Worm (Caenorhabditis elegans) whole organism, L3 larva: ENCODE data around the gene K08E5.1.
A peak's percentile ranks its signal among the peaks of the same experiment; 100 is the strongest.

Experiments
- R02D3.7 ChIP-seq: fragments of 150-350 bp; optimal IDR thresholded peaks from 2 replicates; lab custom pipeline; 2014; ENCODE audit warnings: missing biosample characterization, missing genetic modification characterization
- ama-1 ChIP-seq: fragments of 150-350 bp; optimal IDR thresholded peaks from 2 replicates; lab custom pipeline; 2018
- ceh-28 ChIP-seq: fragments of 150-350 bp; optimal IDR thresholded peaks from 2 replicates; lab custom pipeline; 2014; ENCODE audit warnings: missing biosample characterization, missing genetic modification reagents, missing genetic modification characterization
- ceh-9 ChIP-seq: sonication (generic microtip); optimal IDR thresholded peaks from 2 replicates; lab custom pipeline; 2018; ENCODE audit warnings: missing biosample characterization, missing genetic modification characterization
- daf-12 ChIP-seq: fragments of 150-350 bp; optimal IDR thresholded peaks from 2 replicates; lab custom pipeline; 2014; ENCODE audit warnings: missing biosample characterization, missing genetic modification reagents, missing genetic modification characterization
- egl-5 ChIP-seq: fragments of 150-350 bp; optimal IDR thresholded peaks from 2 replicates; lab custom pipeline; 2017; ENCODE audit warnings: missing biosample characterization, missing genetic modification reagents, missing genetic modification characterization, inconsistent platforms
- elt-2 ChIP-seq: sonication (generic microtip); optimal IDR thresholded peaks from 2 replicates; lab custom pipeline; 2016; ENCODE audit warnings: missing genetic modification reagents, mild to moderate bottlenecking, missing genetic modification characterization, missing compliant biosample characterization
- lin-15B ChIP-seq: fragments of 150-350 bp; optimal IDR thresholded peaks from 2 replicates; lab custom pipeline; 2014; ENCODE audit warnings: missing biosample characterization, missing genetic modification characterization
- lin-39 ChIP-seq: fragments of 150-350 bp; optimal IDR thresholded peaks from 2 replicates; lab custom pipeline; 2018; ENCODE audit warnings: missing biosample characterization, missing genetic modification reagents, missing genetic modification characterization
- lsy-12 ChIP-seq: sonication (generic microtip); optimal IDR thresholded peaks from 2 replicates; lab custom pipeline; 2016; ENCODE audit warnings: mild to moderate bottlenecking, missing genetic modification characterization, missing compliant biosample characterization
- mdl-1 ChIP-seq: fragments of 150-350 bp; optimal IDR thresholded peaks from 2 replicates; lab custom pipeline; 2014; ENCODE audit warnings: missing biosample characterization, missing genetic modification characterization
- nfya-1 ChIP-seq: sonication (generic microtip); optimal IDR thresholded peaks from 2 replicates; lab custom pipeline; 2017; ENCODE audit warnings: missing genetic modification characterization, mild to moderate bottlenecking, missing compliant biosample characterization, antibody characterized with exemption, moderate library complexity; ENCODE audit not compliant: insufficient read depth
- nhr-12 ChIP-seq: fragments of 150-350 bp; optimal IDR thresholded peaks from 2 replicates; lab custom pipeline; 2014; ENCODE audit warnings: missing biosample characterization, missing genetic modification characterization
- nhr-23 ChIP-seq: fragments of 150-350 bp; optimal IDR thresholded peaks from 2 replicates; lab custom pipeline; 2014; ENCODE audit warnings: missing biosample characterization, missing genetic modification reagents, missing genetic modification characterization
- nhr-25 ChIP-seq: sonication (generic microtip); optimal IDR thresholded peaks from 2 replicates; lab custom pipeline; 2017; ENCODE audit warnings: missing biosample characterization, missing genetic modification characterization
- nhr-28 ChIP-seq: fragments of 150-350 bp; optimal IDR thresholded peaks from 2 replicates; lab custom pipeline; 2014; ENCODE audit warnings: missing biosample characterization, missing genetic modification characterization
- nhr-43 ChIP-seq: sonication (generic microtip); optimal IDR thresholded peaks from 2 replicates; lab custom pipeline; 2016; ENCODE audit warnings: mild to moderate bottlenecking, missing genetic modification characterization, missing compliant biosample characterization; ENCODE audit not compliant: poor library complexity, severe bottlenecking
- nhr-76 ChIP-seq: fragments of 150-350 bp; sonication (generic microtip); optimal IDR thresholded peaks from 5 replicates; lab custom pipeline; 2014; ENCODE audit warnings: missing biosample characterization, missing genetic modification characterization
- pha-4 ChIP-seq: fragments of 150-350 bp; optimal IDR thresholded peaks from 2 replicates; lab custom pipeline; 2014; ENCODE audit warnings: missing biosample characterization, missing genetic modification reagents, missing genetic modification characterization
- snpc-4 ChIP-seq: fragments of 150-350 bp; optimal IDR thresholded peaks from 2 replicates; lab custom pipeline; 2014; ENCODE audit warnings: missing biosample characterization, missing genetic modification characterization
- tbx-2 ChIP-seq: sonication (generic microtip); optimal IDR thresholded peaks from 2 replicates; lab custom pipeline; 2016; ENCODE audit warnings: mild to moderate bottlenecking, missing genetic modification characterization, missing compliant biosample characterization
- unc-62 ChIP-seq: fragments of 150-350 bp; sonication (generic microtip); optimal IDR thresholded peaks from 4 replicates; lab custom pipeline; 2014; ENCODE audit warnings: missing biosample characterization, missing genetic modification reagents, missing genetic modification characterization
- ztf-11 ChIP-seq: fragments of 150-350 bp; optimal IDR thresholded peaks from 2 replicates; lab custom pipeline; 2014; ENCODE audit warnings: missing biosample characterization, missing genetic modification characterization

The K08E5.1 gene

DNA sequence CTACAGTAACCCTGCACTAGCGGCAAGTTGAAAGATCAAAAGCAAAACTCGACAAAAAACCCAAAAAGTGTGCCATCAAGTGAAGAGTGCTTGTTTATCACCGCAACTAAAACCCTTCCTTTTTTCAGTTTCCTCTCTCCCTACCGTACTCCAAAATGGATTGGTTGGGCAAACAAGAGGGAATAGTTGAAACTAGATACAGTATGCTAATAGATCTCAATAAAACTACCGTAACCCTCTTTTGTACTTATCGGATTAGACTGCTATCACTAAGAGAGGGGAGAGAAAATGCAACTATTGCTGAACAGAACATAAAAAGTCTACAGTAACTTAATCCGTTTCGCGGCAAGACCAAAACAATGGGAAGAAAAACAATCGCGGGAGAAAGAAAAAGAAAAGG, 51.2 kb downstream of the K08E5.1 start:
- TF ChIP-seq ama-1 (peak; percentile 52), elt-2 (tag; lab: Kevin White, UChicago) (peak; percentile 33), ceh-28 (tag; lab: Kevin White, UChicago) (no peak), daf-12 (tag; lab: Kevin White, UChicago) (no peak), nhr-12 (tag; lab: Kevin White, UChicago) (no peak), ceh-9 (tag; lab: Kevin White, UChicago) (no peak), pha-4 (tag; lab: Kevin White, UChicago) (peak; percentile 47), nfya-1 (tag; lab: Kevin White, UChicago) (peak; percentile 34)

DNA sequence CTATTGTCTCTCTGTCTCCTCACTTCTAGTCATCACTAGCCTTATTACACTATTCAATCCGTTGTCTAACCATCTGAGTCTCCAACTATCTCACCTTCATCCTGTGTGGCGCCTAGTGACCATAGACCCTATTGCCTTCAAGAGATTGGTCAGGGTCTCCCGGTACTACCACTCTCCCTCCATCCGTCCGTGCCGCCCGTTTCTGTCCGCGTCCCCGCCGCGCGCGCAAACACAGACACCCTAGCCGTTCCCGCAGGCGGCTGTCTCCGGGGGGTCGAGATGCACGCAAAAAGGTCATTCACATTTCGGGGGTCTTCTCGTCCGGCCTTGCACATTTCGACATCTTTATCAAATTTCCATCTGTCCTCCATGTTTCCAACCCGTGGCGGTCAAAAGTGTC, 52.1 kb downstream of the K08E5.1 start:
- no peak for TF ChIP-seq unc-62 (GFP tag; lab: Kevin White, UChicago)
- TF ChIP-seq R02D3.7 (tag; lab: Kevin White, UChicago), result no peak
- no peak for TF ChIP-seq nhr-12 (tag; lab: Kevin White, UChicago)
- TF ChIP-seq egl-5 (tag; lab: Kevin White, UChicago), result peak; percentile 6
- peak; percentile 52 for TF ChIP-seq lsy-12 (tag; lab: Kevin White, UChicago)
- TF ChIP-seq nhr-28 (tag; lab: Kevin White, UChicago), result no peak
- peak; percentile 63 for TF ChIP-seq nhr-43 (tag; lab: Kevin White, UChicago)
- peak; percentile 93 for TF ChIP-seq nfya-1 (tag; lab: Kevin White, UChicago)
- peak; percentile 11 for TF ChIP-seq tbx-2 (tag; lab: Kevin White, UChicago)
- TF ChIP-seq lin-39, result peak; percentile 50
- TF ChIP-seq nhr-76, result no peak
- peak; percentile 51 for TF ChIP-seq lin-15B
- TF ChIP-seq nhr-25 (tag; lab: Kevin White, UChicago), result peak; percentile 86
- peak; percentile 55 for TF ChIP-seq nhr-23

ce11 chrIII:10093093-10093492, 53.5 kb downstream of the K08E5.1 start:
- TF ChIP-seq snpc-4 (tag; lab: Kevin White, UChicago) (no peak), lin-15B (peak; percentile 12), nfya-1 (tag; lab: Kevin White, UChicago) (peak; percentile 22), lsy-12 (tag; lab: Kevin White, UChicago) (peak; percentile 30), unc-62 (GFP tag; lab: Kevin White, UChicago) (no peak), ztf-11 (tag; lab: Kevin White, UChicago) (no peak), daf-12 (tag; lab: Kevin White, UChicago) (no peak), mdl-1 (tag; lab: Kevin White, UChicago) (no peak), pha-4 (tag; lab: Kevin White, UChicago) (peak; percentile 43)
